Worm (Caenorhabditis elegans): ENCODE results near the gene rpl-39.

Gene rpl-39

ce11 chrV:7804064-7804800, 28.4 kb upstream of the rpl-39 start, which contains the start of gene uvs-1 (continued):
- TF ChIP-seq madf-8 (GFP tag; conservative IDR thresholded peaks at IDR 0.05) (peak; percentile 83), sdz-38 (tag; optimal IDR thresholded peaks at IDR 0.05) (no peak), lsy-27 (tag; optimal IDR thresholded peaks at IDR 0.05; ENCODE audit: borderline replicate concordance, insufficient read depth) (no peak), C06A6.2 (GFP tag; conservative IDR thresholded peaks at IDR 0.05) (no peak), madf-3 (GFP tag; IDR thresholded peaks at IDR 0.05) (peak; percentile 73; the same call in 1 of the 2 replicates), unc-130 (GFP tag; optimal IDR thresholded peaks at IDR 0.05) (no peak), ceh-100 (GFP tag; IDR thresholded peaks at IDR 0.05) (peak; percentile 25; the same call in 1 of the 2 replicates), ama-1 (optimal IDR thresholded peaks at IDR 0.05) (peak; percentile 32), ama-1 (GFP tag; optimal IDR thresholded peaks at IDR 0.05) (no peak), snpc-1.1 (tag; optimal IDR thresholded peaks at IDR 0.05; ENCODE audit: insufficient read depth) (no peak), ceh-91 (GFP tag; IDR thresholded peaks at IDR 0.05) (peak; percentile 71), Y53F4B.3 (GFP tag; IDR thresholded peaks at IDR 0.05) (no peak), ceh-58 (GFP tag; IDR thresholded peaks at IDR 0.05) (no peak), hmg-1.2 (GFP tag; IDR thresholded peaks at IDR 0.05) (peak; percentile 37), snpc-4 (GFP tag; optimal IDR thresholded peaks at IDR 0.05) (no peak), snpc-4 (tag; optimal IDR thresholded peaks at IDR 0.05) (no peak), egl-18 (GFP tag; IDR thresholded peaks at IDR 0.05) (no peak), lag-1 (GFP tag; IDR thresholded peaks at IDR 0.05) (no peak), fkh-3 (tag; optimal IDR thresholded peaks at IDR 0.05) (no peak), B0336.3 (GFP tag; IDR thresholded peaks at IDR 0.05) (peak; percentile 49; the same call in 1 of the 2 replicates), F39B2.1 (GFP tag; IDR thresholded peaks at IDR 0.05) (no peak), mxl-1 (tag; optimal IDR thresholded peaks at IDR 0.05) (no peak), mel-28 (tag; optimal IDR thresholded peaks at IDR 0.05; ENCODE audit: borderline replicate concordance) (no peak), athp-1 (tag; optimal IDR thresholded peaks at IDR 0.05) (no peak), F22D6.2 (tag; optimal IDR thresholded peaks at IDR 0.05) (no peak), ztf-26 (tag; optimal IDR thresholded peaks at IDR 0.05) (no peak), ztf-6 (GFP tag; IDR thresholded peaks at IDR 0.05) (no peak), nhr-179 (tag; optimal IDR thresholded peaks at IDR 0.05) (no peak), egl-44 (GFP tag; IDR thresholded peaks at IDR 0.05) (no peak), Y53G8AR.9 (GFP tag; conservative IDR thresholded peaks at IDR 0.05) (no peak), unc-62 (GFP tag; optimal IDR thresholded peaks at IDR 0.05) (no peak), mcd-1 (GFP tag; IDR thresholded peaks at IDR 0.05) (peak; percentile 83), B0019.2 (GFP tag; conservative IDR thresholded peaks at IDR 0.05) (no peak), sptf-2 (GFP tag; optimal IDR thresholded peaks at IDR 0.05) (no peak), F57C9.4 (tag; optimal IDR thresholded peaks at IDR 0.05) (no peak), lin-40 (tag; optimal IDR thresholded peaks at IDR 0.05) (no peak), tlf-1 (GFP tag; optimal IDR thresholded peaks at IDR 0.05) (no peak), repo-1 (tag; optimal IDR thresholded peaks at IDR 0.05) (no peak), egrh-3 (GFP tag; IDR thresholded peaks at IDR 0.05) (no peak), ztf-28 (GFP tag; IDR thresholded peaks at IDR 0.05) (no peak), cebp-2 (GFP tag; IDR thresholded peaks at IDR 0.05) (no peak), lin-35 (GFP tag; optimal IDR thresholded peaks at IDR 0.05) (peak in 1 of 3 experiments; percentile 38), nhr-80 (tag; optimal IDR thresholded peaks at IDR 0.05) (peak; percentile 47), snpc-3.4 (tag; optimal IDR thresholded peaks at IDR 0.05) (no peak), bed-2 (GFP tag; IDR thresholded peaks at IDR 0.05) (no peak), efl-1 (GFP tag; optimal IDR thresholded peaks at IDR 0.05) (peak; percentile 89), Y67H2A.10 (GFP tag; conservative IDR thresholded peaks at IDR 0.05) (peak; percentile 56; the same call in 1 of the 2 replicates), dpff-1 (tag; optimal IDR thresholded peaks at IDR 0.05) (no peak), let-526 (GFP tag; IDR thresholded peaks at IDR 0.05) (0 out of 2 replicates have a peak, but pooled peaks have one; percentile 20)
